Fruit fly (Drosophila melanogaster) whole organism, wandering third instar larva: ENCODE data around the gene CG3168.

Experiments used
- Abd-B ChIP-seq: fragments of >200 bp; optimal IDR thresholded peaks from 2 replicates; lab custom pipeline; 2017; ENCODE audit warnings: missing biosample characterization, missing genetic modification characterization
- CG32264 ChIP-seq: fragments of 200-800 bp; sonication (Bioruptor generic); optimal IDR thresholded peaks from 2 replicates; lab custom pipeline; 2016; ENCODE audit warnings: missing biosample characterization, missing genetic modification characterization
- CG9705 ChIP-seq: fragments of 200-800 bp; sonication (Bioruptor generic); optimal IDR thresholded peaks from 2 replicates; lab custom pipeline; 2018; ENCODE audit warnings: missing biosample characterization, mild to moderate bottlenecking, missing genetic modification characterization
- CrebA ChIP-seq: fragments of 200-800 bp; sonication (Bioruptor generic); optimal IDR thresholded peaks from 2 replicates; lab custom pipeline; 2016; ENCODE audit warnings: missing biosample characterization, mild to moderate bottlenecking, missing genetic modification characterization, borderline replicate concordance
- Dfd ChIP-seq: fragments of >200 bp; optimal IDR thresholded peaks from 2 replicates; lab custom pipeline; 2017; ENCODE audit warnings: missing biosample characterization, missing genetic modification characterization
- GATAd ChIP-seq: sonication (Bioruptor generic); optimal IDR thresholded peaks from 2 replicates; lab custom pipeline; 2016; ENCODE audit warnings: missing biosample characterization, missing genetic modification characterization
- HLH106 ChIP-seq: fragments of 200-800 bp; optimal IDR thresholded peaks from 3 replicates; lab custom pipeline; 2019; ENCODE audit warnings: missing biosample characterization, mild to moderate bottlenecking, missing genetic modification characterization, moderate library complexity
- Hnf4 ChIP-seq: fragments of 200-800 bp; sonication (Bioruptor generic); optimal IDR thresholded peaks from 2 replicates; lab custom pipeline; 2016; ENCODE audit warnings: missing biosample characterization, mild to moderate bottlenecking, missing genetic modification characterization
- Hr78 ChIP-seq: fragments of >200 bp; optimal IDR thresholded peaks from 2 replicates; lab custom pipeline; 2017; ENCODE audit warnings: missing biosample characterization, missing genetic modification characterization
- Hr83 ChIP-seq: fragments of 200-300 bp; sonication (Bioruptor generic); optimal IDR thresholded peaks from 2 replicates; lab custom pipeline; 2016; ENCODE audit warnings: missing biosample characterization, mild to moderate bottlenecking, missing genetic modification characterization, moderate library complexity; ENCODE audit not compliant: poor library complexity, severe bottlenecking
- Jra ChIP-seq: sonication (Bioruptor generic); optimal IDR thresholded peaks from 2 replicates; lab custom pipeline; 2016; ENCODE audit warnings: missing biosample characterization, missing genetic modification characterization
- Mio ChIP-seq: sonication (Bioruptor generic); optimal IDR thresholded peaks from 2 replicates; lab custom pipeline; 2016; ENCODE audit warnings: missing biosample characterization, missing genetic modification characterization
- Myc ChIP-seq: fragments of >200 bp; optimal IDR thresholded peaks from 2 replicates; lab custom pipeline; 2017
- OdsH ChIP-seq: fragments of 200-800 bp; sonication (Bioruptor generic); optimal IDR thresholded peaks from 2 replicates; lab custom pipeline; 2016; ENCODE audit warnings: missing biosample characterization, mild to moderate bottlenecking, missing genetic modification characterization
- Rel ChIP-seq, 2 experiments: fragments of 200-800 bp; sonication (Bioruptor generic) in 1 of 2; optimal IDR thresholded peaks; 2 replicates in 1 of 2; 3 replicates in 1 of 2; lab custom pipeline; 2016 to 2019; ENCODE audit warnings: mild to moderate bottlenecking in 2 of 2, missing biosample characterization in 2 of 2, missing genetic modification characterization in 2 of 2, moderate library complexity in 1 of 2
- Sp1 ChIP-seq: fragments of 200-800 bp; sonication (Bioruptor generic); optimal IDR thresholded peaks from 3 replicates; lab custom pipeline; 2019; ENCODE audit warnings: missing biosample characterization, mild to moderate bottlenecking, missing genetic modification characterization, moderate library complexity
- Vsx2 ChIP-seq: fragments of 200-300, 225-300 bp; sonication (Bioruptor generic); optimal IDR thresholded peaks from 2 replicates; lab custom pipeline; 2018; ENCODE audit warnings: missing biosample characterization, missing genetic modification characterization; ENCODE audit not compliant: partially characterized antibody
- brk ChIP-seq: fragments of 200-800 bp; sonication (Bioruptor generic); optimal IDR thresholded peaks from 2 replicates; lab custom pipeline; 2016; ENCODE audit warnings: missing biosample characterization, mild to moderate bottlenecking, missing genetic modification characterization
- dl ChIP-seq, 2 experiments: fragments of 175-275, 200-275 bp in 1 of 2; fragments of 200-275 bp in 1 of 2; sonication (Bioruptor generic); optimal IDR thresholded peaks; lab custom pipeline; 2018; ENCODE audit warnings: mild to moderate bottlenecking in 2 of 2, missing biosample characterization in 2 of 2, missing genetic modification characterization in 2 of 2, moderate library complexity in 2 of 2; ENCODE audit not compliant: partially characterized antibody in 2 of 2, insufficient read depth in 1 of 2
- dmrt93B ChIP-seq: fragments of 200-800 bp; sonication (Bioruptor generic); optimal IDR thresholded peaks from 2 replicates; lab custom pipeline; 2018; ENCODE audit warnings: missing biosample characterization, mild to moderate bottlenecking, missing genetic modification characterization
- dsf ChIP-seq: sonication (Bioruptor generic); optimal IDR thresholded peaks from 2 replicates; lab custom pipeline; 2016; ENCODE audit warnings: missing biosample characterization, missing genetic modification characterization, borderline replicate concordance
- ey ChIP-seq: fragments of 200-800 bp; sonication (Bioruptor generic); optimal IDR thresholded peaks from 2 replicates; lab custom pipeline; 2016; ENCODE audit warnings: missing biosample characterization, missing genetic modification characterization
- foxo ChIP-seq, 2 experiments: fragments of 200-800 bp; sonication (Bioruptor generic); optimal IDR thresholded peaks; 2 replicates in 1 of 2; 3 replicates in 1 of 2; lab custom pipeline; 2016 to 2017; ENCODE audit warnings: missing biosample characterization in 2 of 2, missing genetic modification characterization in 2 of 2
- fru ChIP-seq: fragments of 200-800 bp; sonication (Bioruptor generic); optimal IDR thresholded peaks from 3 replicates; lab custom pipeline; 2016; ENCODE audit warnings: missing biosample characterization, mild to moderate bottlenecking, missing genetic modification characterization
- h ChIP-seq: fragments of 200-800 bp; sonication (Bioruptor generic); optimal IDR thresholded peaks from 3 replicates; lab custom pipeline; 2016; ENCODE audit warnings: missing biosample characterization, mild to moderate bottlenecking, missing genetic modification characterization
- jim ChIP-seq: fragments of 175-275, 200-325 bp; sonication (Bioruptor generic); optimal IDR thresholded peaks from 2 replicates; lab custom pipeline; 2016; ENCODE audit warnings: missing biosample characterization, mild to moderate bottlenecking, missing genetic modification characterization
- lola ChIP-seq: fragments of >200 bp; optimal IDR thresholded peaks from 2 replicates; lab custom pipeline; 2017; ENCODE audit warnings: missing biosample characterization, missing genetic modification characterization
- pan ChIP-seq: fragments of >200 bp; optimal IDR thresholded peaks from 2 replicates; lab custom pipeline; 2017
- psq ChIP-seq: fragments of 200-800 bp; sonication (Bioruptor generic); optimal IDR thresholded peaks from 3 replicates; lab custom pipeline; 2017; ENCODE audit warnings: missing biosample characterization, mild to moderate bottlenecking, missing genetic modification characterization, moderate library complexity
- rgr ChIP-seq: fragments of 200-800 bp; sonication (Bioruptor generic); optimal IDR thresholded peaks from 3 replicates; lab custom pipeline; 2016; ENCODE audit warnings: missing biosample characterization, mild to moderate bottlenecking, missing genetic modification characterization
- sage ChIP-seq: fragments of 200-800 bp; sonication (Bioruptor generic); optimal IDR thresholded peaks from 2 replicates; lab custom pipeline; 2016; ENCODE audit warnings: missing biosample characterization, mild to moderate bottlenecking, missing genetic modification characterization
- sv ChIP-seq: fragments of 200-800 bp; sonication (Bioruptor generic); optimal IDR thresholded peaks from 3 replicates; lab custom pipeline; 2016; ENCODE audit warnings: missing biosample characterization, missing genetic modification characterization
- tai ChIP-seq: sonication (Bioruptor generic); optimal IDR thresholded peaks from 2 replicates; lab custom pipeline; 2016; ENCODE audit warnings: missing biosample characterization, missing genetic modification characterization
- usp ChIP-seq: fragments of >200 bp; optimal IDR thresholded peaks from 2 replicates; lab custom pipeline; 2017; ENCODE audit warnings: missing biosample characterization, missing genetic modification characterization
- woc ChIP-seq: sonication (Bioruptor generic); optimal IDR thresholded peaks from 2 replicates; lab custom pipeline; 2016; ENCODE audit warnings: missing biosample characterization, mild to moderate bottlenecking, missing genetic modification characterization

Gene CG3168

DNA sequence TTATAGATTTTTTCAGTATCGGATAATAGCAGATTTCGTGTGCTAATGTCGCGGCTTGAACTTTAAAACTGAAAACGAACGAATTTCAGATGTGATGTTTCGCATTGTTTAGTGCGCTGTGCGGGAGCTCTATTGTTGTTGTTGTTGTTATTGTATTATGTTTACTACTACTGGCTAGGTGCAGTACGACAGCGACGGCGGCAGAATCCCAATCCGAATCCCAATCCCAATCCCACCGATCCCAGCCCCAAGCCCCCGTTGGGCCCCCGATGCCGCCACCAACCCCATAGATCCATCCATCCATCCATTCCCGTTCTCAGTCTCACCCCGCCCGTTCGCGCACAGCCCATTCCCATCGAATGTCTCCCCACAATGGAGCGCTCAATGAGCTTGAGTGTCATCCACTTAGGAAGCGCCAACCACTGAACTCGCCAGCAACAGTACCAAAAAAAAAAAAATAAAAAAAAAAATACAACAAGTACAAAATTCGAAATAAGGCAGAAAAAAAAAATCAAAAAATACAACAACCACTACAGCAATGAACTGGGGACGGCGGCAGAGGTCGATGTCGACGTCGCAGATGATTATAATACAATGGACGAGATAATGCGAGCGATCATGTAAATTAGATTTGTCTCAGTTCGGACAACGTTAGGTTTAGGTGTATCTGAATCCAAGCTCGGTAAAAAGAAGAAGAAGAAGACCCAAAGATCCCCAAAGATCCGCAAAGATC is at the start of gene CG3168:
Gene CG3168 (minus strand): TSS at position 51 of the 733 bp plus-strand sequence.
- TF ChIP-seq Dfd (GFP tag; lab: Kevin White, UChicago) = peak; percentile 93
- TF ChIP-seq tai (GFP tag; lab: Kevin White, UChicago) = no peak
- TF ChIP-seq, all 38 proteins: peak for 1

DNA sequence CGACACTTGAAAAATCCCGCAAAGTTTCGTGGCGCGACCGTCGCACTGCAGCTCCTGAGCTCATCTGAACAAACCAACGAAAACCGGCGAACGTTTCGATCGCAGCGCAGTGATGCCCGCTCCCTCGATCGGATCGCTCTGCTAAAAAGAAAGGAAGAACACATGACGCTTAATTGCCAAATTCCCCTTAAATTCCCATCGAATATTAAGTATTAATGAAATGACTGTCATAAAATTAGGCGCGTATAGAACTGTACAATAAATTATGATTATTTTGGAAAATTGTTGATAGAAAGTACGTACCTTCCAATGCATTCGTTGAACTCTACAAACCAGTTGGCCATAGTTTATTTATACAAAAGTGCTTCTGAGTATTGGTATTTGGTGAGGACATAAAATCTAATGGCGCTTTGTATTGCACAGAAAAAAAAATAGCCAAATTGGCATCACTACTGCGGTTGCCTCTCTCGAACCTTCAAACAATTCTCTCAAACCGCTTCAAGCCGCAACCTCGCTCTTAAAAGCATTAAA is 39.9 kb upstream of the CG3168 start, which contains the start of gene shf:
Gene shf (minus strand): TSS at position 51 of the 531 bp plus-strand sequence.
- TF ChIP-seq h = no peak
- no peak for TF ChIP-seq lola
- TF ChIP-seq jim (GFP tag; lab: Kevin White, UChicago) = no peak
- TF ChIP-seq CG32264 (GFP tag; lab: Kevin White, UChicago) = no peak
- no peak for TF ChIP-seq Mio (GFP tag; lab: Kevin White, UChicago)
- TF ChIP-seq dmrt93B = no peak
- peak; percentile 94 for TF ChIP-seq Myc
- TF ChIP-seq Hr83 = no peak
- TF ChIP-seq ey (GFP tag; lab: Kevin White, UChicago) = peak; percentile 29
- TF ChIP-seq Rel (GFP tag; optimal IDR thresholded peaks at IDR 0.05; lab: Kevin White, UChicago) = no peak
- peak; percentile 87 for TF ChIP-seq Rel (tag; optimal IDR thresholded peaks at IDR 0.05; lab: Kevin White, UChicago)
- no peak for TF ChIP-seq psq
- TF ChIP-seq HLH106 (tag; lab: Kevin White, UChicago) = peak; percentile 35
- no peak for TF ChIP-seq fru (GFP tag; lab: Kevin White, UChicago)
- no peak for TF ChIP-seq Sp1 (GFP tag; lab: Kevin White, UChicago)
- TF ChIP-seq tai (GFP tag; lab: Kevin White, UChicago) = no peak
- peak; percentile 8 for TF ChIP-seq OdsH (GFP tag; lab: Kevin White, UChicago)
- no peak for TF ChIP-seq Dfd (GFP tag; lab: Kevin White, UChicago)
- TF ChIP-seq Jra (GFP tag; lab: Kevin White, UChicago) = no peak
- no peak for TF ChIP-seq Hr78 (GFP tag; lab: Kevin White, UChicago)
- no peak for TF ChIP-seq dsf (GFP tag; lab: Kevin White, UChicago)
- no peak for TF ChIP-seq sv
- TF ChIP-seq GATAd (GFP tag; lab: Kevin White, UChicago) = no peak
- TF ChIP-seq woc = peak; percentile 79
- TF ChIP-seq rgr (GFP tag; lab: Kevin White, UChicago) = peak; percentile 5
- TF ChIP-seq dl (GFP tag; optimal IDR thresholded peaks at IDR 0.05; lab: Kevin White, UChicago; ENCODE audit: insufficient read depth in 1 of 2, partially characterized antibody in 2 of 2) = no peak
- no peak for TF ChIP-seq foxo (GFP tag; optimal IDR thresholded peaks at IDR 0.05; lab: Kevin White, UChicago)

DNA sequence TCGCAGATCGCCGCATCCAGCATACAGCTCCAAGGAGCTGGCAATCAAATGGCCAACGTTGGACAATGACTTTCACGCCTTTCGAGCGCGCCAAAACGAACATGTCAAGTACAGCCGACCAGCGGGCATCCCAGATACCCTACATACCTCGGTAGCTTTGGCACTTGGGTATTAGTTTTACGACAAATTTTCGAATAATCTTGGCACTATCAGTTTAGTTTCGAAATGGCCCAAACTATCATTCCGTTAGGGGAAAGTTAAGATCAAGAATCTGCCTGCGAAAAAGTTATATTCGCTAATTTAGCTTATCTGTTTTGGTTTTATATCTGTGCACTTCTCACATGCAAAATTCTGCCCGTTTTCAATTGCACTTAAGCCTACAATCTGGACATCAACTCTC is 39.0 kb upstream of the CG3168 start:
- TF ChIP-seq sv (no peak), ey (GFP tag; lab: Kevin White, UChicago) (peak; percentile 21), foxo (GFP tag; optimal IDR thresholded peaks at IDR 0.05; lab: Kevin White, UChicago) (peak in 1 of 2 experiments; percentile 4), Hr83 (no peak), CG32264 (GFP tag; lab: Kevin White, UChicago) (no peak)

DNA sequence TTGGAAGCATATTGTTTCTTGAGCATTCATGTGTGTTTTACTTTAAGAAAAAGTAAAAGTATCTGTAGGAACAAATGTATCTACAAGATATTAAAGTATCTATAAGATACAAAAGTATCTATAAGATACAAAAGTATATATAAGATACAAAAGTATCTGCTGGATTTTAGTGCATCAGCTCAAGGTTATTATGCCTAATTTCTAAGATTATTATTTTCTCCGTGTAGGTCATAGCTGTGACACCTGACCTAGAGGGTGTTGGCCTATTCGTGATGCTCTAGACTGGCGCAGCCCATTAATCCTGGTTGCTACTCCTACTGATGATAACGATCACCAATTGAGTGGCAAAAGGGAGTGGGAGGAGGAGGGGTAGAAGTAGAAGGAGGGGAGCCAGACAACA is 38.3 kb upstream of the CG3168 start:
- TF ChIP-seq Hnf4 (GFP tag; lab: Kevin White, UChicago) (no peak), woc (peak; percentile 25), h (peak; percentile 9), CrebA (no peak)
- TF ChIP-seq, all 38 proteins: peak for 2

DNA sequence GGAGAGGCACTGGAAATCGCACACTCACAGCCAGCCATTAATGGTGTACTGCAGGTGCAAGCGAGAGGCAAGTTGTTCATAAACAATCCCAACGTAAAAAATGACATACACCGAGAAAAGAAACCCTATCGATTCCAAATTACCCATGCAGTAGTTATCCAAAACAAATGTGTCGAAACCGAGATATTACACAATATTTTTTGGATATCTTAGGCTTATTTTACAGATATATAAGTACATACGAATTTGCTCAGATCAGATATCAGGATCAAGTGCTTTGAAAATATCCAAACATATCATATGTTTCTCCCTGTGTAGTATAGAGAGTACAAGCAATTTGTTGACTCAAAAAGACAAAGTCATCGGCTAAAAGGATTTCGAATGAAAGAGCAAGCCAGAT is 37.6 kb upstream of the CG3168 start:
- TF ChIP-seq ey (GFP tag; lab: Kevin White, UChicago) = peak; percentile 88
- TF ChIP-seq Dfd (GFP tag; lab: Kevin White, UChicago) = no peak
- peak; percentile 69 for TF ChIP-seq sage
- peak; percentile 73 for TF ChIP-seq dmrt93B
- TF ChIP-seq dsf (GFP tag; lab: Kevin White, UChicago) = no peak
- peak; percentile 83 for TF ChIP-seq OdsH (GFP tag; lab: Kevin White, UChicago)
- TF ChIP-seq Mio (GFP tag; lab: Kevin White, UChicago) = no peak
- TF ChIP-seq CrebA = no peak
- TF ChIP-seq usp (GFP tag; lab: Kevin White, UChicago) = no peak
- peak; percentile 90 for TF ChIP-seq fru (GFP tag; lab: Kevin White, UChicago)
- TF ChIP-seq Rel (GFP tag; optimal IDR thresholded peaks at IDR 0.05; lab: Kevin White, UChicago) = no peak
- peak; percentile 28 for TF ChIP-seq Rel (tag; optimal IDR thresholded peaks at IDR 0.05; lab: Kevin White, UChicago)
- no peak for TF ChIP-seq GATAd (GFP tag; lab: Kevin White, UChicago)
- TF ChIP-seq sv = no peak
- peak; percentile 87 for TF ChIP-seq Sp1 (GFP tag; lab: Kevin White, UChicago)
- no peak for TF ChIP-seq tai (GFP tag; lab: Kevin White, UChicago)
- TF ChIP-seq psq = peak; percentile 70
- TF ChIP-seq HLH106 (tag; lab: Kevin White, UChicago) = peak; percentile 87
- TF ChIP-seq CG32264 (GFP tag; lab: Kevin White, UChicago) = peak; percentile 62
- TF ChIP-seq pan (lab: Kevin White, UChicago) = no peak
- TF ChIP-seq woc = peak; percentile 78
- TF ChIP-seq Hr83 = no peak
- peak; percentile 60 for TF ChIP-seq Hnf4 (GFP tag; lab: Kevin White, UChicago)
- peak; percentile 70 for TF ChIP-seq CG9705 (GFP tag; lab: Kevin White, UChicago)
- no peak for TF ChIP-seq lola
- no peak for TF ChIP-seq dl (GFP tag; optimal IDR thresholded peaks at IDR 0.05; lab: Kevin White, UChicago; ENCODE audit: insufficient read depth in 1 of 2, partially characterized antibody in 2 of 2)
- peak; percentile 66 for TF ChIP-seq brk (GFP tag; lab: Kevin White, UChicago)
- peak; percentile 3 for TF ChIP-seq Jra (GFP tag; lab: Kevin White, UChicago)
- no peak for TF ChIP-seq Abd-B (GFP tag; lab: Kevin White, UChicago)
- no peak for TF ChIP-seq Vsx2 (GFP tag; lab: Kevin White, UChicago)
